Worm (Caenorhabditis elegans): ENCODE data around the gene H40L08.9.

DNA sequence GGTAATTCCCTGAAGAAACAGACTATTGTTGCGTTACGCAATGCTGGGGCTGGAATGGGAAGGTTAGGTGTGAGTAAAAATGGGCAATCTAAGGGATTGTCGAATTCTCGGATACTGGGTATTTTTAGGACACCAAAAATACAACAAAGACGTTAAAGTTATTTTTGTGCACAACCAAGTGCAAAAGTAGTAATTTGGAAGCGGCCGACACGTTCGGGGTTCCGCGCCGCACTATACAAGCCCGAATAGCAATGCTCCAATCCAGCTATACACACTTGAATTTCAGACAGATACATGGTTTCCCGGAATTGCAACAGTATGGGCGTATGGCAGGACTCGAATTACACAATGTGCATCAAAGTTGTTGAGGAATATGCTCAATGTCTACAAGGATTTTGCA, 48.3 kb downstream of the H40L08.9 start:
- TF ChIP-seq elt-2 (tag; optimal IDR thresholded peaks at IDR 0.05) (no peak), ceh-24 (tag; optimal IDR thresholded peaks at IDR 0.05) (no peak), nhr-11 (tag; optimal IDR thresholded peaks at IDR 0.05) (no peak), sdc-2 (tag; optimal IDR thresholded peaks at IDR 0.05) (no peak), F13H6.1 (tag; optimal IDR thresholded peaks at IDR 0.05) (no peak), tbx-2 (tag; optimal IDR thresholded peaks at IDR 0.05) (no peak), unc-42 (tag; optimal IDR thresholded peaks at IDR 0.05) (no peak), eyg-1 (tag; optimal IDR thresholded peaks at IDR 0.05) (no peak), dve-1 (tag; optimal IDR thresholded peaks at IDR 0.05) (no peak), pat-9 (tag; optimal IDR thresholded peaks at IDR 0.05) (no peak), zip-5 (tag; optimal IDR thresholded peaks at IDR 0.05) (no peak), ceh-2 (tag; optimal IDR thresholded peaks at IDR 0.05) (no peak), ceh-19 (GFP tag; optimal IDR thresholded peaks at IDR 0.05) (no peak), madf-2 (tag; optimal IDR thresholded peaks at IDR 0.05) (no peak)

Measured in whole organism, late embryonic.